Worm (Caenorhabditis elegans): ENCODE results near the gene C42C1.8.

DNA sequence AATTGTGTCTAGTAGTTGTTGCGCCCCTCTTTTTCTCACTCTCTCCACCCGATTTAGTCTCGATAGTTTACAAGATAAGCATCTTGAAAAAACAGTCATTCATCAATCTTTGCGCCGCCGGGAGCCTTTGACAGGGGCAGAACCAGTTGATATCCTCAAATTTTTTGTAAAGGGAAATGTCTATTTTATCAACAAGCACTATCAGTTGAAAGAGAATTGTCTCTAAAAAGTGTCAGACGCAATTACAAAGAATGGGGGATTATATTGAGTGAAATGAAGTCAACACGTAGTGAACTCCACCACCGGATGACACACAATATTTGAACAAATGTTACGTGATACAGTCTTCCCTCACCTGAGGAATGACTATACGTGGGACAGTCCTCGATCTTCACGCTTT, 43.3 kb downstream of the C42C1.8 start:
- no peak for TF ChIP-seq fos-1 (tag; optimal IDR thresholded peaks at IDR 0.05)
- no peak for TF ChIP-seq ama-1 (optimal IDR thresholded peaks at IDR 0.05)
- no peak for TF ChIP-seq lin-11 (tag; optimal IDR thresholded peaks at IDR 0.05)

Data from whole organism, L2 larva.